Fruit fly (Drosophila melanogaster): ENCODE data around the gene CG43800.

DNA sequence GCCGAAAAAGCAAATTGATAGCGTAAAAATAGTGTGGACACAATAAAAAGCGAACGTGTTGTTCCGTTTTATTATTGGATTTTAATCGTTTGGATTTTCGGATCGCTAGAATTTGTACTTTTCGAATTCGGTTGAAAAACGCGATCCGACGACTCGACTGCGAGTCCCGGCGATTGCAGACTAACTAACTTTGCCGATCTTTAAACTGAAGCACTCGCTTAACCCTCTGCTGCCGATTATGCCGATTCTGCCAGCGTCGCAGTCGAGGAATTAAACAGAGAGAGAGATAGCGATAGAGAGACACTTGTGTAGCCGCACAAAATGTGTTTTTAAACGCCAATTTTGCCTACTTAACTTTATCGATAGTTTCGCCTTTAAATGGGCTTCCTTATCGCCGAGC is 7.7 kb upstream of the CG43800 start:
- TF ChIP-seq Pif1A (GFP tag; optimal IDR thresholded peaks at IDR 0.05) (no peak), fd96Ca (GFP tag; IDR thresholded peaks at IDR 0.05) (no peak), CG34367 (tag; optimal IDR thresholded peaks at IDR 0.05) (no peak), CG32121 (GFP tag; IDR thresholded peaks at IDR 0.05) (no peak), Snoo (tag; optimal IDR thresholded peaks at IDR 0.05) (no peak), CG9948 (tag; optimal IDR thresholded peaks at IDR 0.05) (no peak), gl (tag; optimal IDR thresholded peaks at IDR 0.05) (no peak), EcR (GFP tag; optimal IDR thresholded peaks at IDR 0.05) (no peak), CG12605 (GFP tag; IDR thresholded peaks at IDR 0.05) (no peak), CG4496 (GFP tag; IDR thresholded peaks at IDR 0.05) (no peak), rn (GFP tag; IDR thresholded peaks at IDR 0.05) (no peak), CG13204 (GFP tag; optimal IDR thresholded peaks at IDR 0.05) (no peak), Ets98B (GFP tag; IDR thresholded peaks at IDR 0.05) (no peak)

Data from whole organism, pupa.